Worm (Caenorhabditis elegans): ENCODE measurements around the gene col-106.

DNA sequence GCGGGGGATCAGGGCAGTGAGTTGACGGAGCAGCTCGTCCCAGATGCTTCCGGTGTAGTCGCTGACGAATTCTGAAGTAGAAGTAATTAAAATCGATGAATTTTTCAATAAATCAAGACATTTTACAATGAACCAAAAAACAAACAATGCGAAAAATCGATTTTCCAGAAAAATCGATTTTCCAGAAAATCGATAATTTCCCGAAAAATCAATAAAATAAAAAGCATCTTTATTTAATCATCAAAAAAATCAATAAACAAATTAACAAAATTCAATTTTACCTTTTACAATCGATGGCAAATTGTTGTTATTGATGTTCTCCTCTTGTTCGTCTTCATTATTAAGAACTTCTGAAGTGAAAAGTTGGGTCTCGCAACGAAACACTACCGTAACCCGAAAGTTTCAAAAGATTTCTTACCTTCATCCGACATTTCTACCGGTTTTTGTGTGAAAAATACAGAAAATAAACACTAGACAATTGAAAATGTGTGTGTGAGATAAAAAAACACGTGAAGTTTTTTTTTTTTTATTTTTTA, 26.0 kb downstream of the col-106 start, which contains the start of gene clp-6:
- no peak for TF ChIP-seq egl-27 (tag; optimal IDR thresholded peaks at IDR 0.05)
- TF ChIP-seq unc-62 (GFP tag; optimal IDR thresholded peaks at IDR 0.05), result no peak
- TF ChIP-seq nhr-6 (tag; optimal IDR thresholded peaks at IDR 0.05), result no peak
- no peak for TF ChIP-seq dmd-4 (tag; optimal IDR thresholded peaks at IDR 0.05)
- TF ChIP-seq fos-1 (tag; optimal IDR thresholded peaks at IDR 0.05), result no peak
- TF ChIP-seq aly-2 (tag; optimal IDR thresholded peaks at IDR 0.05), result no peak
- TF ChIP-seq mdl-1 (tag; optimal IDR thresholded peaks at IDR 0.05), result no peak
- TF ChIP-seq ztf-11 (tag; optimal IDR thresholded peaks at IDR 0.05), result no peak
- TF ChIP-seq snpc-4 (tag; optimal IDR thresholded peaks at IDR 0.05), result no peak
- TF ChIP-seq ztf-4 (tag; optimal IDR thresholded peaks at IDR 0.05), result no peak
- TF ChIP-seq ama-1 (optimal IDR thresholded peaks at IDR 0.05), result no peak
- TF ChIP-seq gmeb-1 (tag; optimal IDR thresholded peaks at IDR 0.05), result no peak
- no peak for TF ChIP-seq blmp-1 (tag; optimal IDR thresholded peaks at IDR 0.05; ENCODE audit: insufficient read depth)
